Fruit fly (Drosophila melanogaster) whole organism, pupa: ENCODE measurements around the gene Sp7.
A peak's percentile ranks its signal among the peaks of the same experiment; 100 is the strongest.

Experiments used
- CG10348 ChIP-seq: fragments of 200-800 bp; sonication (Bioruptor generic); IDR thresholded peaks from 2 replicates; pipeline ENCODE4 v1.3.6; 2022; ENCODE audit warnings: missing biosample characterization, missing genetic modification characterization
- CG12605 ChIP-seq: fragments of 200-800 bp; sonication (Bioruptor generic); IDR thresholded peaks from 2 replicates; pipeline ENCODE4 v1.3.6; 2022; ENCODE audit warnings: missing biosample characterization, missing genetic modification characterization
- CG13204 ChIP-seq: fragments of 200-800 bp; sonication (Bioruptor generic); optimal IDR thresholded peaks from 2 replicates; lab custom pipeline; 2018; ENCODE audit warnings: missing biosample characterization, mild to moderate bottlenecking, missing genetic modification characterization, moderate library complexity
- CG14655 ChIP-seq: fragments of 200-800 bp; sonication (Bioruptor generic); optimal IDR thresholded peaks from 3 replicates; lab custom pipeline; 2017; ENCODE audit warnings: mild to moderate bottlenecking, missing biosample characterization, missing genetic modification reagents, missing genetic modification characterization
- CG15710 ChIP-seq: fragments of 200-800 bp; sonication (Bioruptor generic); optimal IDR thresholded peaks from 2 replicates; lab custom pipeline; 2018; ENCODE audit warnings: missing biosample characterization, mild to moderate bottlenecking, missing genetic modification characterization, moderate library complexity
- CG17806 ChIP-seq: fragments of 200-800 bp; sonication (Bioruptor generic); optimal IDR thresholded peaks from 2 replicates; lab custom pipeline; 2018; ENCODE audit warnings: missing biosample characterization, mild to moderate bottlenecking, missing genetic modification characterization, moderate library complexity
- CG32121 ChIP-seq: fragments of 200-800 bp; sonication (Bioruptor generic); IDR thresholded peaks from 2 replicates; pipeline ENCODE4 v1.3.6; 2022; ENCODE audit warnings: missing biosample characterization, missing genetic modification characterization
- CG34367 ChIP-seq: fragments of 200-800 bp; sonication (Bioruptor generic); optimal IDR thresholded peaks from 2 replicates; lab custom pipeline; 2018; ENCODE audit warnings: missing biosample characterization, mild to moderate bottlenecking, missing genetic modification characterization
- CG4496 ChIP-seq: fragments of 200-800 bp; sonication (Bioruptor generic); IDR thresholded peaks from 3 replicates; pipeline ENCODE4 v1.3.6; 2022; ENCODE audit warnings: missing biosample characterization, missing genetic modification characterization
- CG8159 ChIP-seq: fragments of 200-800 bp; sonication (Bioruptor generic); optimal IDR thresholded peaks from 3 replicates; lab custom pipeline; 2018; ENCODE audit warnings: missing biosample characterization, mild to moderate bottlenecking, missing genetic modification characterization, moderate library complexity
- CG8301 ChIP-seq: fragments of 200-800 bp; sonication (Bioruptor generic); optimal IDR thresholded peaks from 2 replicates; lab custom pipeline; 2018; ENCODE audit warnings: missing biosample characterization, mild to moderate bottlenecking, missing genetic modification characterization
- CG9948 ChIP-seq: fragments of 200-800 bp; sonication (Bioruptor generic); optimal IDR thresholded peaks from 2 replicates; lab custom pipeline; 2018; ENCODE audit warnings: missing biosample characterization, mild to moderate bottlenecking, missing genetic modification characterization, moderate library complexity
- D1 ChIP-seq: fragments of 200-800 bp; sonication (Bioruptor generic); optimal IDR thresholded peaks from 2 replicates; lab custom pipeline; 2018; ENCODE audit warnings: missing biosample characterization, mild to moderate bottlenecking, missing genetic modification characterization, moderate library complexity
- EcR ChIP-seq: fragments of 200-800 bp; sonication (Bioruptor generic); optimal IDR thresholded peaks from 3 replicates; lab custom pipeline; 2019; ENCODE audit warnings: missing biosample characterization, missing genetic modification characterization, mild to moderate bottlenecking, moderate library complexity, missing genetic modification reagents
- Ets98B ChIP-seq: fragments of 200-800 bp; sonication (Bioruptor generic); IDR thresholded peaks from 2 replicates; pipeline ENCODE4 v1.3.6; 2022; ENCODE audit warnings: missing biosample characterization, missing genetic modification characterization
- Pif1A ChIP-seq: fragments of 200-800 bp; sonication (Bioruptor generic); optimal IDR thresholded peaks from 3 replicates; lab custom pipeline; 2016; ENCODE audit warnings: missing biosample characterization, missing genetic modification characterization
- Pif1B ChIP-seq: fragments of 200-800 bp; sonication (Bioruptor generic); optimal IDR thresholded peaks from 3 replicates; lab custom pipeline; 2016; ENCODE audit warnings: missing biosample characterization, missing genetic modification characterization
- Snoo ChIP-seq: fragments of 200-800 bp; sonication (Bioruptor generic); optimal IDR thresholded peaks from 3 replicates; lab custom pipeline; 2017; ENCODE audit warnings: missing biosample characterization, mild to moderate bottlenecking, missing genetic modification characterization, inconsistent platforms
- fd96Ca ChIP-seq: fragments of 200-800 bp; sonication (Bioruptor generic); IDR thresholded peaks from 3 replicates; pipeline ENCODE4 v1.3.6; 2022; ENCODE audit warnings: missing biosample characterization, missing genetic modification characterization
- gl ChIP-seq: fragments of 200-800 bp; sonication (Bioruptor generic); optimal IDR thresholded peaks from 2 replicates; lab custom pipeline; 2018; ENCODE audit warnings: missing biosample characterization, mild to moderate bottlenecking, missing genetic modification characterization
- rn ChIP-seq: fragments of 200-800 bp; sonication (Bioruptor generic); IDR thresholded peaks from 2 replicates; pipeline ENCODE4 v1.3.6; 2022; ENCODE audit warnings: missing biosample characterization, missing genetic modification characterization

Sp7 gene

dm6 chr3R:7757822-7758221, 1.8 kb upstream of the Sp7 start, which contains the start of gene CG10919:
Gene CG10919 (plus strand): TSS chr3R:7758122.
- TF ChIP-seq Pif1B (GFP tag; lab: Kevin White, UChicago) (no peak), CG10348 (no peak), gl (tag; lab: Kevin White, UChicago) (no peak), CG4496 (GFP tag; lab: Robert Waterston, UW) (no peak), CG12605 (GFP tag; lab: Robert Waterston, UW) (no peak), CG14655 (GFP tag; lab: Kevin White, UChicago) (no peak)

- 0 out of 3 replicates have a peak, but pooled peaks have one; percentile 29 for TF ChIP-seq CG4496 (GFP tag; lab: Robert Waterston, UW)
- no peak for TF ChIP-seq CG17806 (tag; lab: Kevin White, UChicago)
- TF ChIP-seq CG9948 (tag; lab: Kevin White, UChicago): no peak
Observed at dm6 chr3R:7760970-7761558, 1.5 kb downstream of the Sp7 start.

dm6 chr3R:7771656-7772055, 12.1 kb downstream of the Sp7 start, which contains the start of gene CG11286:
Gene CG11286 (minus strand): TSS chr3R:7771756.
- no peak for TF ChIP-seq CG34367 (tag; lab: Kevin White, UChicago)
- TF ChIP-seq fd96Ca (GFP tag; lab: Robert Waterston, UW): no peak
- TF ChIP-seq CG4496 (GFP tag; lab: Robert Waterston, UW): no peak
- no peak for TF ChIP-seq Ets98B (GFP tag; lab: Robert Waterston, UW)
- TF ChIP-seq CG17806 (tag; lab: Kevin White, UChicago): no peak
- TF ChIP-seq CG15710 (tag; lab: Kevin White, UChicago): no peak
- no peak for TF ChIP-seq EcR
- no peak for TF ChIP-seq CG14655 (GFP tag; lab: Kevin White, UChicago)
- TF ChIP-seq rn (GFP tag; lab: Robert Waterston, UW): no peak
- no peak for TF ChIP-seq Pif1A (GFP tag; lab: Kevin White, UChicago)
- no peak for TF ChIP-seq CG9948 (tag; lab: Kevin White, UChicago)
- no peak for TF ChIP-seq CG8301 (tag; lab: Kevin White, UChicago)
- no peak for TF ChIP-seq Snoo (tag; lab: Kevin White, UChicago)
- no peak for TF ChIP-seq CG10348
- no peak for TF ChIP-seq CG8159 (tag; lab: Kevin White, UChicago)
- TF ChIP-seq CG32121 (GFP tag; lab: Robert Waterston, UW): no peak
- no peak for TF ChIP-seq CG13204 (GFP tag; lab: Kevin White, UChicago)
- no peak for TF ChIP-seq Pif1B (GFP tag; lab: Kevin White, UChicago)
- TF ChIP-seq gl (tag; lab: Kevin White, UChicago): no peak
- TF ChIP-seq, all 21 proteins: peak for 0

dm6 chr3R:7779620-7780019, 20.0 kb downstream of the Sp7 start:
- TF ChIP-seq D1 (tag; lab: Kevin White, UChicago) (peak; percentile 0), Pif1A (GFP tag; lab: Kevin White, UChicago) (no peak), CG4496 (GFP tag; lab: Robert Waterston, UW) (peak; percentile 79), CG10348 (no peak), fd96Ca (GFP tag; lab: Robert Waterston, UW) (no peak), CG32121 (GFP tag; lab: Robert Waterston, UW) (no peak), CG8301 (tag; lab: Kevin White, UChicago) (no peak), gl (tag; lab: Kevin White, UChicago) (no peak), CG15710 (tag; lab: Kevin White, UChicago) (no peak), EcR (no peak), CG17806 (tag; lab: Kevin White, UChicago) (no peak), CG8159 (tag; lab: Kevin White, UChicago) (peak; percentile 6), rn (GFP tag; lab: Robert Waterston, UW) (no peak), CG34367 (tag; lab: Kevin White, UChicago) (peak; percentile 34), CG9948 (tag; lab: Kevin White, UChicago) (no peak), CG12605 (GFP tag; lab: Robert Waterston, UW) (no peak), Snoo (tag; lab: Kevin White, UChicago) (no peak), CG14655 (GFP tag; lab: Kevin White, UChicago) (peak; percentile 48), Ets98B (GFP tag; lab: Robert Waterston, UW) (peak; percentile 69; the same call in 1 of the 2 replicates)

dm6 chr3R:7782933-7783686, 23.5 kb downstream of the Sp7 start, which contains the start of gene CG18747:
Gene CG18747 (minus strand): TSS chr3R:7783446.
- TF ChIP-seq CG4496 (GFP tag; lab: Robert Waterston, UW) (no peak), Pif1B (GFP tag; lab: Kevin White, UChicago) (no peak), CG15710 (tag; lab: Kevin White, UChicago) (no peak), CG9948 (tag; lab: Kevin White, UChicago) (no peak), Ets98B (GFP tag; lab: Robert Waterston, UW) (no peak), CG10348 (no peak), CG8301 (tag; lab: Kevin White, UChicago) (no peak), rn (GFP tag; lab: Robert Waterston, UW) (no peak), Snoo (tag; lab: Kevin White, UChicago) (no peak), CG34367 (tag; lab: Kevin White, UChicago) (no peak), CG14655 (GFP tag; lab: Kevin White, UChicago) (no peak), D1 (tag; lab: Kevin White, UChicago) (no peak), CG13204 (GFP tag; lab: Kevin White, UChicago) (no peak), gl (tag; lab: Kevin White, UChicago) (no peak), CG12605 (GFP tag; lab: Robert Waterston, UW) (no peak), CG8159 (tag; lab: Kevin White, UChicago) (no peak), CG32121 (GFP tag; lab: Robert Waterston, UW) (no peak), CG17806 (tag; lab: Kevin White, UChicago) (no peak), EcR (no peak)
- TF ChIP-seq, all 21 proteins: peak for 0
